Fruit fly (Drosophila melanogaster) whole organism, embryonic: ENCODE measurements around the gene CG34310.

Source experiments
- Antp ChIP-seq: fragments of 200-800 bp; sonication (Bioruptor generic); optimal IDR thresholded peaks from 3 replicates; lab custom pipeline; 2016; ENCODE audit warnings: missing biosample characterization, missing genetic modification characterization
- Blimp-1 ChIP-seq: fragments of 200-800 bp; sonication (Bioruptor generic); optimal IDR thresholded peaks from 3 replicates; lab custom pipeline; 2018; ENCODE audit warnings: missing biosample characterization, missing genetic modification characterization, mild to moderate bottlenecking, moderate library complexity, missing genetic modification reagents
- BtbVII ChIP-seq: fragments of 200-800 bp; sonication (Bioruptor generic); optimal IDR thresholded peaks from 3 replicates; lab custom pipeline; 2017; ENCODE audit warnings: missing biosample characterization, mild to moderate bottlenecking, missing genetic modification characterization
- CG10959 ChIP-seq: fragments of 200-800 bp; sonication (Bioruptor generic); IDR thresholded peaks from 2 replicates; pipeline ENCODE4 v1.3.6; 2022; ENCODE audit warnings: missing biosample characterization, missing genetic modification characterization
- CG11695 ChIP-seq: fragments of 200-800 bp; sonication (Bioruptor generic); IDR thresholded peaks from 3 replicates; pipeline ENCODE4 v1.3.6; 2022; ENCODE audit warnings: missing biosample characterization, missing genetic modification characterization
- CG12071 ChIP-seq: fragments of 200-800 bp; sonication (Bioruptor generic); optimal IDR thresholded peaks from 3 replicates; lab custom pipeline; 2018; ENCODE audit warnings: missing biosample characterization, mild to moderate bottlenecking, missing genetic modification characterization
- CG13775 ChIP-seq: fragments of 200-800 bp; sonication (Bioruptor generic); optimal IDR thresholded peaks from 3 replicates; lab custom pipeline; 2017; ENCODE audit warnings: missing biosample characterization, mild to moderate bottlenecking, missing genetic modification characterization
- CG15696 ChIP-seq: fragments of 200-800 bp; sonication (Bioruptor generic); optimal IDR thresholded peaks from 2 replicates; lab custom pipeline; 2019; ENCODE audit warnings: missing biosample characterization, mild to moderate bottlenecking, missing genetic modification characterization, moderate library complexity
- CG1832 ChIP-seq: fragments of 200-800 bp; sonication (Bioruptor generic); optimal IDR thresholded peaks from 2 replicates; lab custom pipeline; 2017; ENCODE audit warnings: missing biosample characterization, mild to moderate bottlenecking, missing genetic modification characterization, inconsistent platforms
- CG2129 ChIP-seq: fragments of 200-800 bp; sonication (Bioruptor generic); IDR thresholded peaks from 2 replicates; pipeline ENCODE4 v1.3.6; 2022; ENCODE audit warnings: missing biosample characterization, missing genetic modification characterization; ENCODE audit not compliant: partially characterized antibody
- CG32767 ChIP-seq: fragments of 200-800 bp; sonication (Bioruptor generic); IDR thresholded peaks from 2 replicates; pipeline ENCODE4 v1.3.6; 2022; ENCODE audit warnings: missing biosample characterization, missing genetic modification characterization
- CG33557 ChIP-seq: fragments of 200-800 bp; sonication (Bioruptor generic); optimal IDR thresholded peaks from 2 replicates; lab custom pipeline; 2019; ENCODE audit warnings: missing biosample characterization, mild to moderate bottlenecking, missing genetic modification characterization, moderate library complexity
- CG3407 ChIP-seq: fragments of 200-800 bp; sonication (Bioruptor generic); optimal IDR thresholded peaks from 2 replicates; lab custom pipeline; 2018; ENCODE audit warnings: missing biosample characterization, mild to moderate bottlenecking, missing genetic modification characterization
- CG3847 ChIP-seq: fragments of 200-800 bp; sonication (Bioruptor generic); IDR thresholded peaks from 2 replicates; pipeline ENCODE4 v1.3.6; 2022; ENCODE audit warnings: missing biosample characterization, missing genetic modification characterization
- CG4617 ChIP-seq: fragments of 200-800 bp; sonication (Bioruptor generic); optimal IDR thresholded peaks from 3 replicates; lab custom pipeline; 2016; ENCODE audit warnings: missing biosample characterization, missing genetic modification characterization, borderline replicate concordance
- CG6254 ChIP-seq: fragments of 200-800 bp; sonication (Bioruptor generic); optimal IDR thresholded peaks from 3 replicates; lab custom pipeline; 2017; ENCODE audit warnings: mild to moderate bottlenecking, missing biosample characterization, missing genetic modification reagents, missing genetic modification characterization
- CG6689 ChIP-seq: fragments of 200-800 bp; sonication (Bioruptor generic); IDR thresholded peaks from 2 replicates; pipeline ENCODE4 v1.3.6; 2022; ENCODE audit warnings: missing biosample characterization, missing genetic modification characterization
- CG6854 ChIP-seq: fragments of 200-800 bp; sonication (Bioruptor generic); optimal IDR thresholded peaks from 3 replicates; lab custom pipeline; 2017; ENCODE audit warnings: missing biosample characterization, mild to moderate bottlenecking, missing genetic modification characterization
- CG8281 ChIP-seq: fragments of 200-800 bp; sonication (Bioruptor generic); optimal IDR thresholded peaks from 2 replicates; lab custom pipeline; 2018; ENCODE audit warnings: missing biosample characterization, mild to moderate bottlenecking, missing genetic modification characterization, moderate library complexity
- CG9609 ChIP-seq: fragments of 200-800 bp; sonication (Bioruptor generic); optimal IDR thresholded peaks from 3 replicates; lab custom pipeline; 2016; ENCODE audit warnings: missing biosample characterization, missing genetic modification characterization
- CG9817 ChIP-seq: fragments of 200-800 bp; sonication (Bioruptor generic); optimal IDR thresholded peaks from 2 replicates; lab custom pipeline; 2018; ENCODE audit warnings: missing biosample characterization, mild to moderate bottlenecking, missing genetic modification characterization, moderate library complexity
- CG9932 ChIP-seq: fragments of 200-800 bp; sonication (Bioruptor generic); IDR thresholded peaks from 2 replicates; pipeline ENCODE4 v1.3.6; 2022; ENCODE audit warnings: missing biosample characterization, missing genetic modification characterization
- D ChIP-seq, 2 experiments: fragments of 200-800 bp in 1 of 2; fragments of >200 bp in 1 of 2; sonication (Bioruptor generic) in 1 of 2; optimal IDR thresholded peaks; 2 replicates in 1 of 2; 3 replicates in 1 of 2; lab custom pipeline; 2017; ENCODE audit warnings: mild to moderate bottlenecking in 1 of 2, missing biosample characterization in 1 of 2, missing genetic modification characterization in 1 of 2, missing genetic modification reagents in 1 of 2
- Dll ChIP-seq: fragments of 200-800 bp; sonication (Bioruptor generic); IDR thresholded peaks from 4 replicates; pipeline ENCODE4 v1.3.6; 2022; ENCODE audit warnings: missing biosample characterization, missing genetic modification characterization; ENCODE audit not compliant: partially characterized antibody
- Hmr ChIP-seq: fragments of 200-800 bp; sonication (Bioruptor generic); optimal IDR thresholded peaks from 3 replicates; lab custom pipeline; 2017; ENCODE audit warnings: mild to moderate bottlenecking, missing biosample characterization, missing genetic modification reagents, missing genetic modification characterization
- NC2α ChIP-seq: fragments of 200-800 bp; sonication (Bioruptor generic); optimal IDR thresholded peaks from 2 replicates; lab custom pipeline; 2016; ENCODE audit warnings: missing biosample characterization, missing genetic modification characterization
- NC2β ChIP-seq: fragments of 200-800 bp; sonication (Bioruptor generic); optimal IDR thresholded peaks from 2 replicates; lab custom pipeline; 2016; ENCODE audit warnings: missing biosample characterization, missing genetic modification characterization
- Trl ChIP-seq, 3 experiments: fragments of >200 bp in 2 of 3; fragments of 200-800 bp in 1 of 3; sonication (Bioruptor generic) in 1 of 3; optimal IDR thresholded peaks; 2 replicates in 1 of 3; 3 replicates in 2 of 3; lab custom pipeline; 2016 to 2017; ENCODE audit warnings: missing biosample characterization in 1 of 3, missing genetic modification characterization in 1 of 3
- ato ChIP-seq: fragments of 200-800 bp; sonication (Bioruptor generic); IDR thresholded peaks from 2 replicates; pipeline ENCODE4 v1.3.6; 2022; ENCODE audit warnings: missing biosample characterization, missing genetic modification characterization; ENCODE audit not compliant: partially characterized antibody
- eve ChIP-seq, 2 experiments: fragments of >200 bp; optimal IDR thresholded peaks; 2 replicates each; lab custom pipeline; 2017; ENCODE audit warnings: missing biosample characterization in 2 of 2, missing genetic modification characterization in 2 of 2
- hbn ChIP-seq: fragments of 200-800 bp; sonication (Bioruptor generic); IDR thresholded peaks from 2 replicates; pipeline ENCODE4 v1.3.6; 2022; ENCODE audit warnings: missing biosample characterization, missing genetic modification characterization; ENCODE audit not compliant: partially characterized antibody
- klu ChIP-seq: fragments of 200-800 bp; sonication (Bioruptor generic); IDR thresholded peaks from 2 replicates; pipeline ENCODE4 v1.3.6; 2022; ENCODE audit warnings: missing biosample characterization, missing genetic modification characterization
- kni ChIP-seq: fragments of 200-800 bp; sonication (Bioruptor generic); optimal IDR thresholded peaks from 3 replicates; lab custom pipeline; 2017; ENCODE audit warnings: mild to moderate bottlenecking, missing biosample characterization, missing genetic modification reagents, missing genetic modification characterization
- knrl ChIP-seq: fragments of 200-800 bp; sonication (Bioruptor generic); IDR thresholded peaks from 3 replicates; pipeline ENCODE4 v1.3.6; 2022; ENCODE audit warnings: missing biosample characterization, missing genetic modification characterization; ENCODE audit not compliant: partially characterized antibody
- lmd ChIP-seq: fragments of 200-800 bp; sonication (Bioruptor generic); IDR thresholded peaks from 2 replicates; pipeline ENCODE4 v1.3.6; 2022; ENCODE audit warnings: missing biosample characterization, missing genetic modification characterization
- oc ChIP-seq: fragments of 200-800 bp; sonication (Bioruptor generic); optimal IDR thresholded peaks from 2 replicates; lab custom pipeline; 2018; ENCODE audit warnings: missing biosample characterization, mild to moderate bottlenecking, missing genetic modification characterization, moderate library complexity
- pb ChIP-seq: fragments of 200-800 bp; sonication (Bioruptor generic); optimal IDR thresholded peaks from 3 replicates; lab custom pipeline; 2016; ENCODE audit warnings: missing biosample characterization, missing genetic modification characterization
- pita ChIP-seq: fragments of 200-800 bp; sonication (Bioruptor generic); optimal IDR thresholded peaks from 2 replicates; lab custom pipeline; 2017; ENCODE audit warnings: missing biosample characterization, mild to moderate bottlenecking, missing genetic modification characterization
- pros ChIP-seq: fragments of 200-800 bp; sonication (Bioruptor generic); optimal IDR thresholded peaks from 3 replicates; lab custom pipeline; 2019; ENCODE audit warnings: missing biosample characterization, mild to moderate bottlenecking, missing genetic modification characterization, moderate library complexity
- ro ChIP-seq: fragments of 200-800 bp; sonication (Bioruptor generic); IDR thresholded peaks from 2 replicates; pipeline ENCODE4 v1.3.6; 2022; ENCODE audit warnings: missing biosample characterization, missing genetic modification characterization
- scrt ChIP-seq: fragments of 200-800 bp; sonication (Bioruptor generic); optimal IDR thresholded peaks from 2 replicates; lab custom pipeline; 2018; ENCODE audit warnings: missing biosample characterization, mild to moderate bottlenecking, missing genetic modification characterization, moderate library complexity
- sens-2 ChIP-seq: fragments of 200-800 bp; sonication (Bioruptor generic); IDR thresholded peaks from 2 replicates; pipeline ENCODE4 v1.3.6; 2022; ENCODE audit warnings: missing biosample characterization, missing genetic modification characterization
- slou ChIP-seq: fragments of 200-800 bp; sonication (Bioruptor generic); optimal IDR thresholded peaks from 3 replicates; lab custom pipeline; 2016; ENCODE audit warnings: missing biosample characterization, missing genetic modification characterization
- tap ChIP-seq: fragments of 200-800 bp; optimal IDR thresholded peaks from 3 replicates; lab custom pipeline; 2019; ENCODE audit warnings: missing biosample characterization, mild to moderate bottlenecking, missing genetic modification characterization, moderate library complexity
- twi ChIP-seq: fragments of 200-800 bp; optimal IDR thresholded peaks from 2 replicates; lab custom pipeline; 2019; ENCODE audit warnings: missing biosample characterization, mild to moderate bottlenecking, missing genetic modification characterization, moderate library complexity
- zen ChIP-seq: fragments of 200-800 bp; sonication (Bioruptor generic); optimal IDR thresholded peaks from 3 replicates; lab custom pipeline; 2018; ENCODE audit warnings: missing biosample characterization, mild to moderate bottlenecking, missing genetic modification characterization, moderate library complexity

Gene CG34310

dm6 chr2L:6683992-6684882 is 20.8 kb downstream of the CG34310 start, which contains the start of gene Nhe3 (continued):
- peak; percentile 77 for TF ChIP-seq Antp (GFP tag; lab: Kevin White, UChicago)
- TF ChIP-seq pita (GFP tag; lab: Kevin White, UChicago): peak; percentile 7
- peak; percentile 75 for TF ChIP-seq CG9609 (GFP tag; lab: Kevin White, UChicago)
- peak; percentile 72 for TF ChIP-seq CG15696 (tag; lab: Kevin White, UChicago)
- TF ChIP-seq CG12071 (GFP tag; lab: Kevin White, UChicago): peak; percentile 9
- TF ChIP-seq CG9932 (GFP tag; lab: Robert Waterston, UW): peak; percentile 93
- peak; percentile 68 for TF ChIP-seq zen (tag; lab: Kevin White, UChicago)
- TF ChIP-seq tap: no peak
- TF ChIP-seq ato: 0 out of 2 replicates have a peak, but pooled peaks have one; percentile 38
- TF ChIP-seq CG3407 (GFP tag; lab: Kevin White, UChicago): peak; percentile 39
- TF ChIP-seq CG6689 (GFP tag; lab: Robert Waterston, UW): peak; percentile 87
- no peak; the same call in 1 of the 2 replicates for TF ChIP-seq hbn (GFP tag; lab: Robert Waterston, UW)
- TF ChIP-seq CG2129 (GFP tag; lab: Robert Waterston, UW): no peak
- no peak for TF ChIP-seq eve (GFP tag; optimal IDR thresholded peaks at IDR 0.05; lab: Kevin White, UChicago)
- TF ChIP-seq sens-2 (GFP tag; lab: Robert Waterston, UW): peak; percentile 60; the same call in 1 of the 2 replicates
- peak; percentile 66; the same call in 3 of the 4 replicates for TF ChIP-seq Dll (GFP tag; lab: Robert Waterston, UW)
- peak; percentile 73 for TF ChIP-seq CG4617 (GFP tag; lab: Kevin White, UChicago)
- peak; percentile 48 for TF ChIP-seq BtbVII
- TF ChIP-seq slou: peak; percentile 49
- TF ChIP-seq NC2β (GFP tag; lab: Kevin White, UChicago): peak; percentile 65
- TF ChIP-seq CG8281 (tag; lab: Kevin White, UChicago): peak; percentile 38
- TF ChIP-seq CG1832 (GFP tag; lab: Kevin White, UChicago): no peak
- TF ChIP-seq CG6254 (GFP tag; lab: Kevin White, UChicago): no peak
- no peak for TF ChIP-seq D (optimal IDR thresholded peaks at IDR 0.05; lab: Kevin White, UChicago)
- TF ChIP-seq D (GFP tag; optimal IDR thresholded peaks at IDR 0.05; lab: Kevin White, UChicago): peak; percentile 66
- peak; percentile 53 for TF ChIP-seq Hmr
- TF ChIP-seq Blimp-1 (GFP tag; lab: Kevin White, UChicago): peak; percentile 71
- peak; percentile 58 for TF ChIP-seq NC2α (GFP tag; lab: Kevin White, UChicago)
- TF ChIP-seq CG10959 (GFP tag; lab: Robert Waterston, UW): peak; percentile 68
- TF ChIP-seq scrt (GFP tag; lab: Kevin White, UChicago): peak; percentile 57
- TF ChIP-seq twi (tag; lab: Kevin White, UChicago): peak; percentile 56
- peak; percentile 81 for TF ChIP-seq CG3847
- peak; percentile 80 for TF ChIP-seq CG9817 (tag; lab: Kevin White, UChicago)
- no peak; the same call in 1 of the 2 replicates for TF ChIP-seq CG32767 (GFP tag; lab: Robert Waterston, UW)
- TF ChIP-seq pros (GFP tag; lab: Kevin White, UChicago): no peak
- no peak for TF ChIP-seq kni (GFP tag; lab: Kevin White, UChicago)
- TF ChIP-seq CG6854: peak; percentile 30
- peak; percentile 74 for TF ChIP-seq klu (GFP tag; lab: Robert Waterston, UW)
- TF ChIP-seq CG13775 (GFP tag; lab: Kevin White, UChicago): peak; percentile 76
- peak; percentile 27 for TF ChIP-seq oc (tag; lab: Kevin White, UChicago)
- TF ChIP-seq pb (GFP tag; lab: Kevin White, UChicago): peak; percentile 63
- TF ChIP-seq knrl (GFP tag; lab: Robert Waterston, UW): peak; percentile 61; the same call in 1 of the 3 replicates
- TF ChIP-seq lmd (GFP tag; lab: Robert Waterston, UW): peak; percentile 85
- peak; percentile 30 for TF ChIP-seq CG33557 (GFP tag; lab: Kevin White, UChicago)
- peak; percentile 67; the same call in 1 of the 2 replicates for TF ChIP-seq ro
- TF ChIP-seq Trl (optimal IDR thresholded peaks at IDR 0.05; lab: Kevin White, UChicago): no peak
- TF ChIP-seq Trl (GFP tag; optimal IDR thresholded peaks at IDR 0.05; lab: Kevin White, UChicago): peak; percentile 75
- peak; percentile 62; the same call in 1 of the 3 replicates for TF ChIP-seq CG11695 (GFP tag; lab: Robert Waterston, UW)
